Fruit fly (Drosophila melanogaster) whole organism, embryonic: Measurements from ENCODE around the gene CG16789.

Experiments
- Aef1 ChIP-seq: fragments of 200-800 bp; sonication (Bioruptor generic); IDR thresholded peaks from 3 replicates; pipeline ENCODE4 v1.3.6; 2022; ENCODE audit warnings: missing biosample characterization, missing genetic modification characterization
- Asciz ChIP-seq: fragments of 200-800 bp; sonication (Bioruptor generic); optimal IDR thresholded peaks from 2 replicates; lab custom pipeline; 2017; ENCODE audit warnings: missing biosample characterization, mild to moderate bottlenecking, missing genetic modification characterization, missing genetic modification reagents
- CG10366 ChIP-seq: fragments of 200-800 bp; sonication (Bioruptor generic); IDR thresholded peaks from 2 replicates; pipeline ENCODE4 v1.3.6; 2022; ENCODE audit warnings: missing biosample characterization, missing genetic modification characterization
- CG11560 ChIP-seq: fragments of 200-800 bp; sonication (Bioruptor generic); IDR thresholded peaks from 3 replicates; pipeline ENCODE4 v1.3.6; 2022; ENCODE audit warnings: missing biosample characterization, missing genetic modification characterization
- CG17802 ChIP-seq: fragments of 200-800 bp; sonication (Bioruptor generic); optimal IDR thresholded peaks from 2 replicates; lab custom pipeline; 2018; ENCODE audit warnings: missing biosample characterization, mild to moderate bottlenecking, missing genetic modification characterization, moderate library complexity
- CG3281 ChIP-seq: fragments of 200-800 bp; sonication (Bioruptor generic); optimal IDR thresholded peaks from 3 replicates; lab custom pipeline; 2017; ENCODE audit warnings: missing biosample characterization, mild to moderate bottlenecking, missing genetic modification characterization
- CG33213 ChIP-seq: fragments of 200-800 bp; sonication (Bioruptor generic); optimal IDR thresholded peaks from 3 replicates; lab custom pipeline; 2016; ENCODE audit warnings: missing biosample characterization, missing genetic modification characterization
- CG34376 ChIP-seq: fragments of 200-800 bp; sonication (Bioruptor generic); optimal IDR thresholded peaks from 2 replicates; lab custom pipeline; 2018; ENCODE audit warnings: missing biosample characterization, mild to moderate bottlenecking, missing genetic modification characterization
- CG3847 ChIP-seq: fragments of 200-800 bp; sonication (Bioruptor generic); IDR thresholded peaks from 2 replicates; pipeline ENCODE4 v1.3.6; 2022; ENCODE audit warnings: missing biosample characterization, missing genetic modification characterization
- CG42726 ChIP-seq: fragments of 200-800 bp; sonication (Bioruptor generic); IDR thresholded peaks from 2 replicates; pipeline ENCODE4 v1.3.6; 2022; ENCODE audit warnings: missing biosample characterization, missing genetic modification characterization; ENCODE audit not compliant: partially characterized antibody
- CG4404 ChIP-seq: fragments of 200-800 bp; sonication (Bioruptor generic); IDR thresholded peaks from 2 replicates; pipeline ENCODE4 v1.3.6; 2022; ENCODE audit warnings: missing biosample characterization, missing genetic modification characterization
- CG4820 ChIP-seq: fragments of 200-800 bp; sonication (Bioruptor generic); optimal IDR thresholded peaks from 3 replicates; lab custom pipeline; 2016; ENCODE audit warnings: missing biosample characterization, missing genetic modification characterization
- CG5953 ChIP-seq: fragments of 200-800 bp; sonication (Bioruptor generic); IDR thresholded peaks from 2 replicates; pipeline ENCODE4 v1.3.6; 2022; ENCODE audit warnings: missing biosample characterization, missing genetic modification characterization
- CG6254 ChIP-seq: fragments of 200-800 bp; sonication (Bioruptor generic); optimal IDR thresholded peaks from 3 replicates; lab custom pipeline; 2017; ENCODE audit warnings: mild to moderate bottlenecking, missing biosample characterization, missing genetic modification reagents, missing genetic modification characterization
- Chrac-16 ChIP-seq: fragments of 200-800 bp; sonication (Bioruptor generic); optimal IDR thresholded peaks from 3 replicates; lab custom pipeline; 2016; ENCODE audit warnings: missing biosample characterization, missing genetic modification characterization
- CrebB ChIP-seq: fragments of 200-800 bp; sonication (Bioruptor generic); optimal IDR thresholded peaks from 3 replicates; lab custom pipeline; 2018; ENCODE audit warnings: missing biosample characterization, mild to moderate bottlenecking, missing genetic modification characterization
- HLHmδ ChIP-seq: fragments of 200-800 bp; sonication (Bioruptor generic); optimal IDR thresholded peaks from 2 replicates; lab custom pipeline; 2018; ENCODE audit warnings: missing biosample characterization, mild to moderate bottlenecking, missing genetic modification characterization, moderate library complexity
- Hmx ChIP-seq: fragments of 200-800 bp; sonication (Bioruptor generic); optimal IDR thresholded peaks from 2 replicates; lab custom pipeline; 2016; ENCODE audit warnings: missing biosample characterization, missing genetic modification characterization
- Jarid2 ChIP-seq: fragments of 200-800 bp; sonication (Bioruptor generic); optimal IDR thresholded peaks from 3 replicates; lab custom pipeline; 2017; ENCODE audit warnings: mild to moderate bottlenecking, missing biosample characterization, missing genetic modification reagents, missing genetic modification characterization
- Mad ChIP-seq: fragments of 200-800 bp; sonication (Bioruptor generic); optimal IDR thresholded peaks from 2 replicates; lab custom pipeline; 2016; ENCODE audit warnings: missing biosample characterization, missing genetic modification characterization
- Neu2 ChIP-seq: fragments of 200-800 bp; sonication (Bioruptor generic); optimal IDR thresholded peaks from 3 replicates; lab custom pipeline; 2016; ENCODE audit warnings: missing biosample characterization, missing genetic modification characterization, borderline replicate concordance
- Oaz ChIP-seq: fragments of 200-800 bp; sonication (Bioruptor generic); IDR thresholded peaks from 2 replicates; pipeline ENCODE4 v1.3.6; 2022; ENCODE audit warnings: missing biosample characterization, missing genetic modification characterization
- Oli ChIP-seq: fragments of 200-800 bp; sonication (Bioruptor generic); optimal IDR thresholded peaks from 2 replicates; lab custom pipeline; 2018; ENCODE audit warnings: missing biosample characterization, mild to moderate bottlenecking, missing genetic modification characterization, moderate library complexity
- Rx ChIP-seq: fragments of 200-800 bp; sonication (Bioruptor generic); IDR thresholded peaks from 2 replicates; pipeline ENCODE4 v1.3.6; 2022; ENCODE audit warnings: missing biosample characterization, missing genetic modification characterization
- Stat92E ChIP-seq, 3 experiments: fragments of >200 bp in 2 of 3; fragments of 200-800 bp in 1 of 3; sonication (Bioruptor generic) in 1 of 3; optimal IDR thresholded peaks; 2 replicates each; lab custom pipeline; 2017 to 2019; ENCODE audit warnings: missing biosample characterization in 3 of 3, missing genetic modification characterization in 3 of 3, mild to moderate bottlenecking in 1 of 3, moderate library complexity in 1 of 3
- Taf1 ChIP-seq: fragments of 200-800 bp; sonication (Bioruptor generic); IDR thresholded peaks from 2 replicates; pipeline ENCODE4 v1.3.6; 2022; ENCODE audit warnings: missing biosample characterization, missing genetic modification characterization
- Trl ChIP-seq, 3 experiments: fragments of >200 bp in 2 of 3; fragments of 200-800 bp in 1 of 3; sonication (Bioruptor generic) in 1 of 3; optimal IDR thresholded peaks; 2 replicates in 1 of 3; 3 replicates in 2 of 3; lab custom pipeline; 2016 to 2017; ENCODE audit warnings: missing biosample characterization in 1 of 3, missing genetic modification characterization in 1 of 3
- Vsx1 ChIP-seq: fragments of 200-800 bp; sonication (Bioruptor generic); optimal IDR thresholded peaks from 2 replicates; lab custom pipeline; 2017; ENCODE audit warnings: missing biosample characterization, mild to moderate bottlenecking, missing genetic modification characterization, missing genetic modification reagents
- chm ChIP-seq: fragments of 200-800 bp; sonication (Bioruptor generic); IDR thresholded peaks from 2 replicates; pipeline ENCODE4 v1.3.6; 2022; ENCODE audit warnings: missing biosample characterization, missing genetic modification characterization
- ci ChIP-seq: fragments of 200-800 bp; sonication (Bioruptor generic); IDR thresholded peaks from 3 replicates; pipeline ENCODE4 v1.3.6; 2022; ENCODE audit warnings: missing biosample characterization, missing genetic modification characterization
- dan ChIP-seq: fragments of 200-800 bp; sonication (Bioruptor generic); IDR thresholded peaks from 2 replicates; pipeline ENCODE4 v1.3.6; 2022; ENCODE audit warnings: missing biosample characterization, missing genetic modification characterization
- danr ChIP-seq: fragments of 200-800 bp; sonication (Bioruptor generic); IDR thresholded peaks from 2 replicates; pipeline ENCODE4 v1.3.6; 2022; ENCODE audit warnings: missing biosample characterization, missing genetic modification characterization
- dimm ChIP-seq: fragments of 200-800 bp; sonication (Bioruptor generic); IDR thresholded peaks from 2 replicates; pipeline ENCODE4 v1.3.6; 2022; ENCODE audit warnings: missing biosample characterization, missing genetic modification characterization
- dm ChIP-seq: fragments of 200-800 bp; sonication (Bioruptor generic); optimal IDR thresholded peaks from 3 replicates; lab custom pipeline; 2016; ENCODE audit warnings: missing biosample characterization, missing genetic modification characterization
- ems ChIP-seq: fragments of 200-800 bp; sonication (Bioruptor generic); optimal IDR thresholded peaks from 3 replicates; lab custom pipeline; 2016; ENCODE audit warnings: missing biosample characterization, missing genetic modification characterization
- exex ChIP-seq: fragments of 200-800 bp; sonication (Bioruptor generic); optimal IDR thresholded peaks from 4 replicates; lab custom pipeline; 2018; ENCODE audit warnings: missing biosample characterization, mild to moderate bottlenecking, missing genetic modification characterization, moderate library complexity
- gem ChIP-seq: fragments of 200-800 bp; sonication (Bioruptor generic); optimal IDR thresholded peaks from 2 replicates; lab custom pipeline; 2019; ENCODE audit warnings: missing biosample characterization, mild to moderate bottlenecking, missing genetic modification characterization, moderate library complexity
- hkb ChIP-seq, 2 experiments: fragments of 200-800 bp in 1 of 2; fragments of >200 bp in 1 of 2; sonication (Bioruptor generic) in 1 of 2; IDR thresholded peaks in 1 of 2; optimal IDR thresholded peaks in 1 of 2; 2 replicates each; pipeline versions ENCODE4 v1.3.6 to Lab custom; 2017 to 2022; ENCODE audit warnings: missing biosample characterization in 1 of 2, missing genetic modification characterization in 1 of 2
- ind ChIP-seq: fragments of 200-800 bp; sonication (Bioruptor generic); optimal IDR thresholded peaks from 3 replicates; lab custom pipeline; 2016; ENCODE audit warnings: missing biosample characterization, missing genetic modification characterization
- knrl ChIP-seq: fragments of 200-800 bp; sonication (Bioruptor generic); IDR thresholded peaks from 3 replicates; pipeline ENCODE4 v1.3.6; 2022; ENCODE audit warnings: missing biosample characterization, missing genetic modification characterization; ENCODE audit not compliant: partially characterized antibody
- nmo ChIP-seq: fragments of 200-800 bp; sonication (Bioruptor generic); optimal IDR thresholded peaks from 2 replicates; lab custom pipeline; 2018; ENCODE audit warnings: missing biosample characterization, mild to moderate bottlenecking, missing genetic modification characterization, moderate library complexity
- oc ChIP-seq: fragments of 200-800 bp; sonication (Bioruptor generic); optimal IDR thresholded peaks from 2 replicates; lab custom pipeline; 2018; ENCODE audit warnings: missing biosample characterization, mild to moderate bottlenecking, missing genetic modification characterization, moderate library complexity
- pita ChIP-seq: fragments of 200-800 bp; sonication (Bioruptor generic); optimal IDR thresholded peaks from 2 replicates; lab custom pipeline; 2017; ENCODE audit warnings: missing biosample characterization, mild to moderate bottlenecking, missing genetic modification characterization
- psq ChIP-seq: fragments of 200-800 bp; sonication (Bioruptor generic); optimal IDR thresholded peaks from 2 replicates; lab custom pipeline; 2017; ENCODE audit warnings: missing biosample characterization, missing genetic modification characterization
- repo ChIP-seq: fragments of 200-800 bp; sonication (Bioruptor generic); optimal IDR thresholded peaks from 2 replicates; lab custom pipeline; 2016; ENCODE audit warnings: missing biosample characterization, missing genetic modification characterization
- scrt ChIP-seq: fragments of 200-800 bp; sonication (Bioruptor generic); optimal IDR thresholded peaks from 2 replicates; lab custom pipeline; 2018; ENCODE audit warnings: missing biosample characterization, mild to moderate bottlenecking, missing genetic modification characterization, moderate library complexity
- ssp ChIP-seq: fragments of 200-800 bp; sonication (Bioruptor generic); IDR thresholded peaks from 2 replicates; pipeline ENCODE4 v1.3.6; 2022; ENCODE audit warnings: missing biosample characterization, missing genetic modification characterization
- unpg ChIP-seq: fragments of 200-800 bp; sonication (Bioruptor generic); optimal IDR thresholded peaks from 3 replicates; lab custom pipeline; 2018; ENCODE audit warnings: missing biosample characterization, mild to moderate bottlenecking, missing genetic modification characterization, moderate library complexity
- wor ChIP-seq: fragments of 200-800 bp; sonication (Bioruptor generic); IDR thresholded peaks from 2 replicates; pipeline ENCODE4 v1.3.6; 2022; ENCODE audit warnings: missing biosample characterization, missing genetic modification characterization
- yki ChIP-seq: fragments of >200 bp; optimal IDR thresholded peaks from 3 replicates; lab custom pipeline; 2018

Gene CG16789

dm6 chr3R:9590952-9591532 is 25.0 kb downstream of the CG16789 start, which contains the start of the genes bocks and CG8312 (continued):
- peak; percentile 60 for TF ChIP-seq CrebB (tag; lab: Kevin White, UChicago)
- no peak for TF ChIP-seq CG42726 (GFP tag; lab: Robert Waterston, UW)
- no peak for TF ChIP-seq CG17802 (tag; lab: Kevin White, UChicago)
- TF ChIP-seq CG34376 (GFP tag; lab: Kevin White, UChicago), result peak; percentile 52
- no peak for TF ChIP-seq dimm (GFP tag; lab: Robert Waterston, UW)
- TF ChIP-seq knrl (GFP tag; lab: Robert Waterston, UW), result no peak
- no peak for TF ChIP-seq yki
- peak; percentile 53 for TF ChIP-seq hkb (optimal IDR thresholded peaks at IDR 0.05; lab: Kevin White, UChicago)
- TF ChIP-seq hkb (GFP tag; IDR thresholded peaks at IDR 0.05; lab: Robert Waterston, UW), result no peak
- no peak for TF ChIP-seq CG10366
- TF ChIP-seq danr (GFP tag; lab: Robert Waterston, UW), result no peak
- TF ChIP-seq Taf1, result no peak
- TF ChIP-seq Jarid2, result peak; percentile 91
- no peak for TF ChIP-seq Aef1 (GFP tag; lab: Robert Waterston, UW)
- TF ChIP-seq Chrac-16 (GFP tag; lab: Kevin White, UChicago), result peak; percentile 3
- no peak for TF ChIP-seq Asciz
- no peak for TF ChIP-seq CG4404 (GFP tag; lab: Robert Waterston, UW)
- no peak for TF ChIP-seq unpg (GFP tag; lab: Kevin White, UChicago)
- no peak for TF ChIP-seq ssp (GFP tag; lab: Robert Waterston, UW)
- TF ChIP-seq scrt (GFP tag; lab: Kevin White, UChicago), result peak; percentile 94
- no peak for TF ChIP-seq Rx (GFP tag; lab: Robert Waterston, UW)
- no peak for TF ChIP-seq Oli (tag; lab: Kevin White, UChicago)
- no peak for TF ChIP-seq pita (GFP tag; lab: Kevin White, UChicago)
- peak; percentile 58 for TF ChIP-seq dm (GFP tag; lab: Kevin White, UChicago)
- TF ChIP-seq CG6254 (GFP tag; lab: Kevin White, UChicago), result no peak
- TF ChIP-seq chm (GFP tag; lab: Robert Waterston, UW), result no peak
- peak; percentile 24 for TF ChIP-seq gem (tag; lab: Kevin White, UChicago)
- no peak for TF ChIP-seq Neu2
- peak; percentile 26 for TF ChIP-seq ind (GFP tag; lab: Kevin White, UChicago)
- TF ChIP-seq CG3281 (GFP tag; lab: Kevin White, UChicago), result peak; percentile 19
- TF ChIP-seq oc (tag; lab: Kevin White, UChicago), result no peak
- TF ChIP-seq Mad (GFP tag; lab: Kevin White, UChicago), result peak; percentile 44
- no peak for TF ChIP-seq wor (GFP tag; lab: Robert Waterston, UW)
- peak; percentile 46 for TF ChIP-seq repo
- TF ChIP-seq HLHmδ (GFP tag; lab: Kevin White, UChicago), result peak; percentile 27
- TF ChIP-seq Trl (optimal IDR thresholded peaks at IDR 0.05; lab: Kevin White, UChicago), result no peak
- peak; percentile 63 for TF ChIP-seq Trl (GFP tag; optimal IDR thresholded peaks at IDR 0.05; lab: Kevin White, UChicago)
- TF ChIP-seq ems, result peak; percentile 65
- TF ChIP-seq ci, result no peak
- no peak for TF ChIP-seq Vsx1 (GFP tag; lab: Kevin White, UChicago)
- no peak for TF ChIP-seq CG11560 (tag; lab: Robert Waterston, UW)
- TF ChIP-seq dan (GFP tag; lab: Robert Waterston, UW), result no peak
- TF ChIP-seq psq (GFP tag; lab: Kevin White, UChicago), result no peak
- TF ChIP-seq Hmx, result no peak
- TF ChIP-seq CG5953, result no peak
- no peak for TF ChIP-seq Stat92E (GFP tag; optimal IDR thresholded peaks at IDR 0.05; lab: Kevin White, UChicago)
- peak; percentile 39 for TF ChIP-seq CG4820 (GFP tag; lab: Kevin White, UChicago)
- no peak for TF ChIP-seq exex (tag; lab: Kevin White, UChicago)
- peak; percentile 79 for TF ChIP-seq nmo (GFP tag; lab: Kevin White, UChicago)
- no peak for TF ChIP-seq CG3847
- no peak for TF ChIP-seq Oaz (GFP tag; lab: Robert Waterston, UW)
- TF ChIP-seq CG33213 (GFP tag; lab: Kevin White, UChicago), result peak; percentile 80
